Fruit fly (Drosophila melanogaster) whole organism, embryonic: Measurements from ENCODE around the gene Bace.

Experiments
- Abd-B ChIP-seq: fragments of 200-800 bp; sonication (Bioruptor generic); optimal IDR thresholded peaks from 2 replicates; lab custom pipeline; 2018; ENCODE audit warnings: missing biosample characterization, mild to moderate bottlenecking, missing genetic modification characterization, moderate library complexity
- Ada2b ChIP-seq: fragments of 200-800 bp; sonication (Bioruptor generic); IDR thresholded peaks from 2 replicates; pipeline ENCODE4 v1.3.6; 2022; ENCODE audit warnings: missing biosample characterization, missing genetic modification characterization
- Atf6 ChIP-seq: fragments of 200-800 bp; sonication (Bioruptor generic); IDR thresholded peaks from 2 replicates; pipeline ENCODE4 v1.3.6; 2022; ENCODE audit warnings: missing biosample characterization, missing genetic modification characterization
- CG10431 ChIP-seq: fragments of 200-800 bp; sonication (Bioruptor generic); optimal IDR thresholded peaks from 3 replicates; lab custom pipeline; 2018; ENCODE audit warnings: missing biosample characterization, mild to moderate bottlenecking, missing genetic modification characterization
- CG10565 ChIP-seq: fragments of 200-800 bp; sonication (Bioruptor generic); optimal IDR thresholded peaks from 3 replicates; lab custom pipeline; 2016; ENCODE audit warnings: missing biosample characterization, mild to moderate bottlenecking, missing genetic modification characterization
- CG11398 ChIP-seq: fragments of 200-800 bp; sonication (Bioruptor generic); optimal IDR thresholded peaks from 2 replicates; lab custom pipeline; 2016; ENCODE audit warnings: missing biosample characterization, missing genetic modification characterization
- CG13123 ChIP-seq: fragments of 200-800 bp; sonication (Bioruptor generic); optimal IDR thresholded peaks from 2 replicates; lab custom pipeline; 2016; ENCODE audit warnings: missing biosample characterization, missing genetic modification characterization
- CG14710 ChIP-seq: fragments of 200-800 bp; sonication (Bioruptor generic); optimal IDR thresholded peaks from 3 replicates; lab custom pipeline; 2019; ENCODE audit warnings: missing biosample characterization, mild to moderate bottlenecking, missing genetic modification characterization, moderate library complexity
- CG1529 ChIP-seq: fragments of 200-800 bp; sonication (Bioruptor generic); optimal IDR thresholded peaks from 3 replicates; lab custom pipeline; 2018; ENCODE audit warnings: missing biosample characterization, missing genetic modification characterization
- CG16779 ChIP-seq: fragments of 200-800 bp; sonication (Bioruptor generic); IDR thresholded peaks from 2 replicates; pipeline ENCODE4 v1.3.6; 2022; ENCODE audit warnings: missing biosample characterization, missing genetic modification characterization
- CG2120 ChIP-seq: fragments of 200-800 bp; sonication (Bioruptor generic); optimal IDR thresholded peaks from 3 replicates; lab custom pipeline; 2016; ENCODE audit warnings: missing biosample characterization, missing genetic modification characterization
- CG4328 ChIP-seq: fragments of 200-800 bp; sonication (Bioruptor generic); optimal IDR thresholded peaks from 3 replicates; lab custom pipeline; 2017; ENCODE audit warnings: missing biosample characterization, missing genetic modification reagents, missing genetic modification characterization
- CG4707 ChIP-seq: fragments of 200-800 bp; sonication (Bioruptor generic); optimal IDR thresholded peaks from 2 replicates; lab custom pipeline; 2018; ENCODE audit warnings: missing biosample characterization, mild to moderate bottlenecking, missing genetic modification characterization, moderate library complexity
- CG6813 ChIP-seq: fragments of 200-800 bp; sonication (Bioruptor generic); optimal IDR thresholded peaks from 2 replicates; lab custom pipeline; 2017; ENCODE audit warnings: missing biosample characterization, missing genetic modification characterization, mild to moderate bottlenecking, moderate library complexity, missing genetic modification reagents
- CG7271 ChIP-seq: fragments of 200-800 bp; sonication (Bioruptor generic); optimal IDR thresholded peaks from 2 replicates; lab custom pipeline; 2018; ENCODE audit warnings: missing biosample characterization, mild to moderate bottlenecking, missing genetic modification characterization, moderate library complexity
- CG7357 ChIP-seq: fragments of 200-800 bp; sonication (Bioruptor generic); IDR thresholded peaks from 3 replicates; pipeline ENCODE4 v1.3.6; 2022; ENCODE audit warnings: missing biosample characterization, missing genetic modification characterization
- CG8281 ChIP-seq: fragments of 200-800 bp; sonication (Bioruptor generic); optimal IDR thresholded peaks from 2 replicates; lab custom pipeline; 2018; ENCODE audit warnings: missing biosample characterization, mild to moderate bottlenecking, missing genetic modification characterization, moderate library complexity
- H2.0 ChIP-seq: fragments of 200-800 bp; sonication (Bioruptor generic); IDR thresholded peaks from 2 replicates; pipeline ENCODE4 v1.3.6; 2022; ENCODE audit warnings: missing biosample characterization, missing genetic modification characterization
- Hey ChIP-seq: fragments of 200-800 bp; sonication (Bioruptor generic); optimal IDR thresholded peaks from 3 replicates; lab custom pipeline; 2018; ENCODE audit warnings: missing biosample characterization, mild to moderate bottlenecking, missing genetic modification characterization
- Hr78 ChIP-seq, 2 experiments: fragments of 200-800 bp in 1 of 2; fragments of >200 bp in 1 of 2; sonication (Bioruptor generic) in 1 of 2; optimal IDR thresholded peaks; 2 replicates each; lab custom pipeline; 2017 to 2019; ENCODE audit warnings: missing biosample characterization in 2 of 2, missing genetic modification characterization in 2 of 2, mild to moderate bottlenecking in 1 of 2, moderate library complexity in 1 of 2
- NK7.1 ChIP-seq: fragments of 200-800 bp; sonication (Bioruptor generic); optimal IDR thresholded peaks from 3 replicates; lab custom pipeline; 2016; ENCODE audit warnings: missing biosample characterization, missing genetic modification characterization
- Nf-YB ChIP-seq: fragments of 200-800 bp; sonication (Bioruptor generic); optimal IDR thresholded peaks from 3 replicates; lab custom pipeline; 2019; ENCODE audit warnings: missing biosample characterization, mild to moderate bottlenecking, missing genetic modification characterization, moderate library complexity
- Rx ChIP-seq: fragments of 200-800 bp; sonication (Bioruptor generic); IDR thresholded peaks from 2 replicates; pipeline ENCODE4 v1.3.6; 2022; ENCODE audit warnings: missing biosample characterization, missing genetic modification characterization
- Side ChIP-seq: fragments of 200-800 bp; sonication (Bioruptor generic); optimal IDR thresholded peaks from 2 replicates; lab custom pipeline; 2016; ENCODE audit warnings: missing biosample characterization, missing genetic modification characterization
- Sry-β ChIP-seq: fragments of 200-800 bp; sonication (Bioruptor generic); optimal IDR thresholded peaks from 2 replicates; lab custom pipeline; 2018; ENCODE audit warnings: missing biosample characterization, mild to moderate bottlenecking, missing genetic modification characterization, moderate library complexity
- Taf1 ChIP-seq: fragments of 200-800 bp; sonication (Bioruptor generic); IDR thresholded peaks from 2 replicates; pipeline ENCODE4 v1.3.6; 2022; ENCODE audit warnings: missing biosample characterization, missing genetic modification characterization
- Trl ChIP-seq, 3 experiments: fragments of >200 bp in 2 of 3; fragments of 200-800 bp in 1 of 3; sonication (Bioruptor generic) in 1 of 3; optimal IDR thresholded peaks; 2 replicates in 1 of 3; 3 replicates in 2 of 3; lab custom pipeline; 2016 to 2017; ENCODE audit warnings: missing biosample characterization in 1 of 3, missing genetic modification characterization in 1 of 3
- ap ChIP-seq: fragments of 200-800 bp; sonication (Bioruptor generic); IDR thresholded peaks from 2 replicates; pipeline ENCODE4 v1.3.6; 2022; ENCODE audit warnings: missing biosample characterization, missing genetic modification characterization
- bbx ChIP-seq: fragments of 200-800 bp; sonication (Bioruptor generic); IDR thresholded peaks from 2 replicates; pipeline ENCODE4 v1.3.6; 2022; ENCODE audit warnings: missing biosample characterization, missing genetic modification characterization; ENCODE audit not compliant: partially characterized antibody
- bcd ChIP-seq: fragments of 200-800 bp; sonication (Bioruptor generic); optimal IDR thresholded peaks from 2 replicates; lab custom pipeline; 2017; ENCODE audit warnings: missing biosample characterization, mild to moderate bottlenecking, missing genetic modification characterization
- cato ChIP-seq: fragments of 200-800 bp; sonication (Bioruptor generic); optimal IDR thresholded peaks from 2 replicates; lab custom pipeline; 2016; ENCODE audit warnings: missing biosample characterization, missing genetic modification characterization, borderline replicate concordance
- caup ChIP-seq: fragments of 200-800 bp; sonication (Bioruptor generic); optimal IDR thresholded peaks from 3 replicates; lab custom pipeline; 2017; ENCODE audit warnings: missing biosample characterization, mild to moderate bottlenecking, missing genetic modification characterization, moderate library complexity; ENCODE audit not compliant: severe bottlenecking
- croc ChIP-seq: fragments of 200-800 bp; sonication (Bioruptor generic); conservative IDR thresholded peaks from 3 replicates; pipeline ENCODE4 v1.3.6; 2022; ENCODE audit warnings: missing biosample characterization, missing genetic modification characterization
- dati ChIP-seq: fragments of 200-800 bp; sonication (Bioruptor generic); IDR thresholded peaks from 2 replicates; pipeline ENCODE4 v1.3.6; 2022; ENCODE audit warnings: missing biosample characterization, missing genetic modification characterization
- dmrt99B ChIP-seq: fragments of 200-800 bp; sonication (Bioruptor generic); optimal IDR thresholded peaks from 2 replicates; lab custom pipeline; 2018; ENCODE audit warnings: missing biosample characterization, mild to moderate bottlenecking, missing genetic modification characterization, moderate library complexity
- dysf ChIP-seq: fragments of 200-800 bp; sonication (Bioruptor generic); IDR thresholded peaks from 3 replicates; pipeline ENCODE4 v1.3.6; 2022; ENCODE audit warnings: missing biosample characterization, missing genetic modification characterization
- emc ChIP-seq: fragments of 200-800 bp; sonication (Bioruptor generic); optimal IDR thresholded peaks from 2 replicates; lab custom pipeline; 2016; ENCODE audit warnings: missing biosample characterization, missing genetic modification characterization
- exex ChIP-seq: fragments of 200-800 bp; sonication (Bioruptor generic); optimal IDR thresholded peaks from 4 replicates; lab custom pipeline; 2018; ENCODE audit warnings: missing biosample characterization, mild to moderate bottlenecking, missing genetic modification characterization, moderate library complexity
- eyg ChIP-seq: fragments of 200-800 bp; sonication (Bioruptor generic); optimal IDR thresholded peaks from 3 replicates; lab custom pipeline; 2016; ENCODE audit warnings: missing biosample characterization, missing genetic modification characterization
- gcm ChIP-seq: fragments of 200-800 bp; sonication (Bioruptor generic); optimal IDR thresholded peaks from 2 replicates; lab custom pipeline; 2019; ENCODE audit warnings: missing biosample characterization, mild to moderate bottlenecking, missing genetic modification characterization, moderate library complexity
- gfzf ChIP-seq: fragments of 200-800 bp; sonication (Bioruptor generic); optimal IDR thresholded peaks from 2 replicates; lab custom pipeline; 2016; ENCODE audit warnings: missing biosample characterization, mild to moderate bottlenecking, missing genetic modification characterization, moderate library complexity
- grau ChIP-seq: fragments of 200-800 bp; optimal IDR thresholded peaks from 3 replicates; lab custom pipeline; 2019; ENCODE audit warnings: missing biosample characterization, mild to moderate bottlenecking, missing genetic modification characterization, moderate library complexity
- grn ChIP-seq: fragments of 200-800 bp; sonication (Bioruptor generic); optimal IDR thresholded peaks from 3 replicates; lab custom pipeline; 2017; ENCODE audit warnings: missing biosample characterization, missing genetic modification characterization
- hbn ChIP-seq: fragments of 200-800 bp; sonication (Bioruptor generic); IDR thresholded peaks from 2 replicates; pipeline ENCODE4 v1.3.6; 2022; ENCODE audit warnings: missing biosample characterization, missing genetic modification characterization; ENCODE audit not compliant: partially characterized antibody
- jing ChIP-seq: fragments of 200-800 bp; sonication (Bioruptor generic); optimal IDR thresholded peaks from 2 replicates; lab custom pipeline; 2018; ENCODE audit warnings: missing biosample characterization, mild to moderate bottlenecking, missing genetic modification characterization
- lola ChIP-seq, 3 experiments: fragments of >200 bp in 2 of 3; fragments of 200-800 bp in 1 of 3; sonication (Bioruptor generic) in 1 of 3; optimal IDR thresholded peaks; 2 replicates each; lab custom pipeline; 2017 to 2019; ENCODE audit warnings: missing biosample characterization in 3 of 3, missing genetic modification characterization in 3 of 3, mild to moderate bottlenecking in 1 of 3, moderate library complexity in 1 of 3
- pum ChIP-seq: fragments of 200-800 bp; sonication (Bioruptor generic); optimal IDR thresholded peaks from 2 replicates; lab custom pipeline; 2016; ENCODE audit warnings: missing biosample characterization, missing genetic modification characterization
- pzg ChIP-seq: fragments of 200-800 bp; sonication (Bioruptor generic); optimal IDR thresholded peaks from 3 replicates; lab custom pipeline; 2018; ENCODE audit warnings: missing biosample characterization, mild to moderate bottlenecking, missing genetic modification characterization, moderate library complexity
- schlank ChIP-seq: fragments of 200-800 bp; sonication (Bioruptor generic); optimal IDR thresholded peaks from 2 replicates; lab custom pipeline; 2018; ENCODE audit warnings: missing biosample characterization, mild to moderate bottlenecking, missing genetic modification characterization

Gene Bace

dm6 chr2L:8514748-8515147 lies 18.6 kb upstream of the Bace start, which contains the start of the genes CG13097 and PIG-U (continued):
- peak; percentile 63 for TF ChIP-seq CG13123 (GFP tag; lab: Kevin White, UChicago)
- TF ChIP-seq CG16779, result no peak
- TF ChIP-seq Atf6 (GFP tag; lab: Robert Waterston, UW), result peak; percentile 85
- peak; percentile 52; the same call in 1 of the 3 replicates for TF ChIP-seq CG7357 (GFP tag; lab: Robert Waterston, UW)
- TF ChIP-seq Sry-β (GFP tag; lab: Kevin White, UChicago), result peak; percentile 55
- no peak for TF ChIP-seq Hr78 (GFP tag; optimal IDR thresholded peaks at IDR 0.05; lab: Kevin White, UChicago)
- TF ChIP-seq Ada2b (GFP tag; lab: Robert Waterston, UW), result peak; percentile 82
- no peak for TF ChIP-seq grn
- TF ChIP-seq cato (GFP tag; lab: Kevin White, UChicago), result peak; percentile 69
- TF ChIP-seq Nf-YB (GFP tag; lab: Kevin White, UChicago), result peak; percentile 44
- TF ChIP-seq grau (tag; lab: Kevin White, UChicago), result peak; percentile 77
- TF ChIP-seq Abd-B (GFP tag; lab: Kevin White, UChicago), result peak; percentile 64
- no peak for TF ChIP-seq eyg
- peak; percentile 72 for TF ChIP-seq caup (GFP tag; lab: Kevin White, UChicago)
- peak; percentile 64 for TF ChIP-seq pzg (GFP tag; lab: Kevin White, UChicago)
- TF ChIP-seq Side (GFP tag; lab: Kevin White, UChicago), result peak; percentile 68
- peak in 1 of 3 experiments; percentile 79 for TF ChIP-seq lola (GFP tag; optimal IDR thresholded peaks at IDR 0.05; lab: Kevin White, UChicago)
- TF ChIP-seq Trl (optimal IDR thresholded peaks at IDR 0.05; lab: Kevin White, UChicago), result no peak
- peak; percentile 63 for TF ChIP-seq Trl (GFP tag; optimal IDR thresholded peaks at IDR 0.05; lab: Kevin White, UChicago)
- no peak for TF ChIP-seq dati (GFP tag; lab: Robert Waterston, UW)
- TF ChIP-seq CG1529 (GFP tag; lab: Kevin White, UChicago), result peak; percentile 46
- no peak for TF ChIP-seq CG8281 (tag; lab: Kevin White, UChicago)
- TF ChIP-seq CG14710 (tag; lab: Kevin White, UChicago), result peak; percentile 89
- TF ChIP-seq croc (GFP tag; lab: Robert Waterston, UW), result peak; percentile 70
- TF ChIP-seq Hey (tag; lab: Kevin White, UChicago), result no peak
- peak; percentile 33 for TF ChIP-seq CG7271 (tag; lab: Kevin White, UChicago)
- peak; percentile 34 for TF ChIP-seq CG10431 (GFP tag; lab: Kevin White, UChicago)
- TF ChIP-seq ap (GFP tag; lab: Robert Waterston, UW), result 0 out of 2 replicates have a peak, but pooled peaks have one; percentile 12
- peak; percentile 96 for TF ChIP-seq hbn (GFP tag; lab: Robert Waterston, UW)
- peak; percentile 50 for TF ChIP-seq schlank
- no peak for TF ChIP-seq bcd
- peak; percentile 71 for TF ChIP-seq CG10565
- peak; percentile 92 for TF ChIP-seq CG2120 (GFP tag; lab: Kevin White, UChicago)
- no peak for TF ChIP-seq gcm (GFP tag; lab: Kevin White, UChicago)
- TF ChIP-seq emc, result no peak
- TF ChIP-seq dmrt99B, result no peak
- peak; percentile 81 for TF ChIP-seq bbx (GFP tag; lab: Robert Waterston, UW)
- TF ChIP-seq jing (GFP tag; lab: Kevin White, UChicago), result no peak
- TF ChIP-seq NK7.1 (GFP tag; lab: Kevin White, UChicago), result peak; percentile 52
- no peak for TF ChIP-seq gfzf (GFP tag; lab: Kevin White, UChicago)
- TF ChIP-seq exex, result peak; percentile 54
- peak; percentile 85 for TF ChIP-seq dysf
- no peak for TF ChIP-seq CG11398 (GFP tag; lab: Kevin White, UChicago)
- TF ChIP-seq Taf1 (GFP tag; lab: Robert Waterston, UW), result peak; percentile 70
- TF ChIP-seq CG6813 (GFP tag; lab: Kevin White, UChicago), result peak; percentile 57
- peak; percentile 74 for TF ChIP-seq pum
- peak; percentile 59; the same call in 1 of the 2 replicates for TF ChIP-seq Rx (GFP tag; lab: Robert Waterston, UW)
- no peak for TF ChIP-seq CG4707 (GFP tag; lab: Kevin White, UChicago)
- peak; percentile 79 for TF ChIP-seq H2.0 (GFP tag; lab: Robert Waterston, UW)
- TF ChIP-seq CG4328, result peak; percentile 78
